Worm (Caenorhabditis elegans) whole organism, L4 larva: Measurements from ENCODE around the gene T05C12.8.

Source experiments
- dmd-6 ChIP-seq: fragments of 200-800 bp; sonication (Bioruptor generic); IDR thresholded peaks from 2 replicates; pipeline ENCODE4 v1.3.6; 2022; ENCODE audit warnings: missing genetic modification reagents, missing genetic modification characterization, missing compliant biosample characterization
- nhr-11 ChIP-seq: fragments of 150-350 bp; optimal IDR thresholded peaks from 2 replicates; lab custom pipeline; 2014; ENCODE audit warnings: missing biosample characterization, missing genetic modification characterization

DNA sequence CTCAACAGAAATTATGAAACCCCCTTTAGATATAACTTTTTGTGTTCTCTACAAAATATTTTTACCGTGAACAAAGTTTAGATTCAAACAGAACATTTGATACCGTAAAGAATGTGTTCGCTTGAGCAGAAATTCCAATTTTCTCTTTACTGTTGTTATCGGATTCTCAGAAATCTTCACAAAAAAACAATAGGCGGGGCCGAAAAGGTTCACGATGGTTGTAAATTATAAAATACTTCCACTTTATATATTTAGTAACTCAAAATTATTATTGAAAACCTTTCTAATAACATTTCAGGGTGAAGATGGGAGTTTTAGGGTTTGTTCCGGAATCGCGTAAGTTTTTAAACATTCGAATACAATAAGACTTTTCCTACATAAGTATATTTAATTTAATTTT is 47.8 kb upstream of the T05C12.8 start, which contains the start of gene nlp-5:
- TF ChIP-seq nhr-11 (tag; lab: Kevin White, UChicago) (no peak), dmd-6 (GFP tag; lab: Robert Waterston, UW) (no peak)
